Worm (Caenorhabditis elegans) whole organism, L1 larva: ENCODE results near the gene Y77E11A.7.

Experiments
- efl-1 ChIP-seq, 4 experiments: fragments of 150-350 bp; optimal IDR thresholded peaks in 3 of 4; peaks in 1 of 4; 1 replicate in 1 of 4; 2 replicates in 3 of 4; lab custom pipeline; 2014; ENCODE audit warnings: missing biosample characterization in 2 of 4, missing genetic modification characterization in 2 of 4, missing genetic modification reagents in 2 of 4
- hpl-2 ChIP-seq: fragments of 150-350 bp; optimal IDR thresholded peaks from 2 replicates; lab custom pipeline; 2014; ENCODE audit warnings: missing biosample characterization, missing genetic modification reagents, missing genetic modification characterization
- mef-2 ChIP-seq: fragments of 150-350 bp; optimal IDR thresholded peaks from 2 replicates; lab custom pipeline; 2014; ENCODE audit warnings: missing biosample characterization, missing genetic modification characterization
- nhr-11 ChIP-seq: fragments of 150-350 bp; optimal IDR thresholded peaks from 2 replicates; lab custom pipeline; 2014; ENCODE audit warnings: missing biosample characterization, missing genetic modification characterization
- nhr-19 ChIP-seq: fragments of 200-800 bp; sonication (Bioruptor generic); conservative IDR thresholded peaks from 2 replicates; pipeline ENCODE4 v1.3.6; 2022; ENCODE audit warnings: missing genetic modification characterization, missing compliant biosample characterization
- nhr-20 ChIP-seq: sonication (generic microtip); optimal IDR thresholded peaks from 2 replicates; lab custom pipeline; 2016; ENCODE audit warnings: mild to moderate bottlenecking, missing genetic modification characterization, missing compliant biosample characterization
- nhr-71 ChIP-seq: sonication (generic microtip); optimal IDR thresholded peaks from 2 replicates; lab custom pipeline; 2016; ENCODE audit warnings: mild to moderate bottlenecking, missing genetic modification characterization, moderate library complexity, missing compliant biosample characterization
- nhr-77 ChIP-seq: fragments of 150-350 bp; optimal IDR thresholded peaks from 2 replicates; lab custom pipeline; 2014; ENCODE audit warnings: missing biosample characterization, missing genetic modification characterization
- pag-3 ChIP-seq: sonication (generic microtip); optimal IDR thresholded peaks from 2 replicates; lab custom pipeline; 2017; ENCODE audit warnings: missing genetic modification characterization, mild to moderate bottlenecking, missing compliant biosample characterization, antibody characterized with exemption, borderline replicate concordance; ENCODE audit not compliant: insufficient read depth
- rnt-1 ChIP-seq: sonication (generic microtip); optimal IDR thresholded peaks from 2 replicates; lab custom pipeline; 2016; ENCODE audit warnings: mild to moderate bottlenecking, missing genetic modification characterization, moderate library complexity, missing compliant biosample characterization
- snpc-4 ChIP-seq: fragments of 150-350 bp; optimal IDR thresholded peaks from 2 replicates; lab custom pipeline; 2014; ENCODE audit warnings: missing biosample characterization, missing genetic modification characterization
- unc-130 ChIP-seq: fragments of 150-350 bp; optimal IDR thresholded peaks from 2 replicates; lab custom pipeline; 2017; ENCODE audit warnings: missing biosample characterization, missing genetic modification characterization, inconsistent platforms

The Y77E11A.7 gene

ce11 chrIV:1361616-1362228 lies 57.9 kb downstream of the Y77E11A.7 start:
- no peak for TF ChIP-seq hpl-2 (GFP tag; lab: Kevin White, UChicago)
- TF ChIP-seq snpc-4 = no peak
- TF ChIP-seq nhr-20 = peak; percentile 10
- peak; percentile 73 for TF ChIP-seq rnt-1 (tag; lab: Kevin White, UChicago)
- TF ChIP-seq mef-2 (tag; lab: Kevin White, UChicago) = no peak
- TF ChIP-seq nhr-11 (tag; lab: Kevin White, UChicago) = no peak
- TF ChIP-seq nhr-19 (GFP tag; lab: Robert Waterston, UW) = peak; percentile 32
- TF ChIP-seq nhr-71 (tag; lab: Kevin White, UChicago) = peak; percentile 50
- peak; percentile 94 for TF ChIP-seq pag-3 (tag; lab: Kevin White, UChicago)
- no peak for TF ChIP-seq nhr-77 (tag; lab: Kevin White, UChicago)
- TF ChIP-seq efl-1 (optimal IDR thresholded peaks at IDR 0.05; lab: Kevin White, UChicago) = no peak
- TF ChIP-seq efl-1 (GFP tag; optimal IDR thresholded peaks at IDR 0.05 in 1 of 2; lab: Kevin White, UChicago) = peak in 1 of 2 experiments; percentile 37
- TF ChIP-seq unc-130 (tag; lab: Kevin White, UChicago) = peak; percentile 12
